Fruit fly (Drosophila melanogaster) whole organism, prepupa: ENCODE measurements around the gene Larp7.

Experiments used
- CG10631 ChIP-seq: fragments of 200-800 bp; sonication (Bioruptor generic); optimal IDR thresholded peaks from 2 replicates; lab custom pipeline; 2016; ENCODE audit warnings: missing biosample characterization, missing genetic modification characterization
- CG11294 ChIP-seq: fragments of 200-800 bp; sonication (Bioruptor generic); IDR thresholded peaks from 2 replicates; pipeline ENCODE4 v1.3.6; 2022; ENCODE audit warnings: missing biosample characterization, missing genetic modification characterization
- CG11762 ChIP-seq: fragments of 200-800 bp; sonication (Bioruptor generic); optimal IDR thresholded peaks from 3 replicates; lab custom pipeline; 2016; ENCODE audit warnings: missing biosample characterization, missing genetic modification characterization; ENCODE audit not compliant: insufficient read depth
- CG11902 ChIP-seq: fragments of 200-800 bp; sonication (Bioruptor generic); optimal IDR thresholded peaks from 3 replicates; lab custom pipeline; 2016; ENCODE audit warnings: missing biosample characterization, missing genetic modification characterization
- CG15336 ChIP-seq: fragments of 200-800 bp; sonication (Bioruptor generic); IDR thresholded peaks from 2 replicates; pipeline ENCODE4 v1.3.6; 2022; ENCODE audit warnings: missing biosample characterization, missing genetic modification characterization
- CG16779 ChIP-seq: fragments of 200-800 bp; sonication (Bioruptor generic); optimal IDR thresholded peaks from 3 replicates; lab custom pipeline; 2017; ENCODE audit warnings: missing biosample characterization, mild to moderate bottlenecking, missing genetic modification characterization
- CG31627 ChIP-seq: fragments of 200-800 bp; sonication (Bioruptor generic); optimal IDR thresholded peaks from 3 replicates; lab custom pipeline; 2016; ENCODE audit warnings: missing biosample characterization, missing genetic modification characterization
- CG32006 ChIP-seq: fragments of 200-800 bp; sonication (Bioruptor generic); optimal IDR thresholded peaks from 3 replicates; lab custom pipeline; 2017; ENCODE audit warnings: missing biosample characterization, mild to moderate bottlenecking, missing genetic modification characterization
- CG34406 ChIP-seq: fragments of 200-800 bp; sonication (Bioruptor generic); optimal IDR thresholded peaks from 3 replicates; lab custom pipeline; 2016; ENCODE audit warnings: missing biosample characterization, missing genetic modification characterization
- CG3919 ChIP-seq: fragments of 200-800 bp; sonication (Bioruptor generic); optimal IDR thresholded peaks from 3 replicates; lab custom pipeline; 2016; ENCODE audit warnings: missing biosample characterization, missing genetic modification characterization
- CG4318 ChIP-seq: fragments of 200-800 bp; sonication (Bioruptor generic); optimal IDR thresholded peaks from 3 replicates; lab custom pipeline; 2017; ENCODE audit warnings: missing biosample characterization, mild to moderate bottlenecking, missing genetic modification characterization
- CG6163 ChIP-seq: fragments of 200-800 bp; sonication (Bioruptor generic); IDR thresholded peaks from 3 replicates; pipeline ENCODE4 v1.3.6; 2022; ENCODE audit warnings: missing biosample characterization, missing genetic modification characterization
- CG6276 ChIP-seq: fragments of 200-800 bp; sonication (Bioruptor generic); optimal IDR thresholded peaks from 2 replicates; lab custom pipeline; 2017; ENCODE audit warnings: missing biosample characterization, mild to moderate bottlenecking, missing genetic modification characterization
- CG6792 ChIP-seq: fragments of 200-800 bp; sonication (Bioruptor generic); optimal IDR thresholded peaks from 3 replicates; lab custom pipeline; 2016; ENCODE audit warnings: missing biosample characterization, missing genetic modification characterization
- CG6808 ChIP-seq: fragments of 200-800 bp; sonication (Bioruptor generic); optimal IDR thresholded peaks from 3 replicates; lab custom pipeline; 2017; ENCODE audit warnings: missing biosample characterization, missing genetic modification characterization, mild to moderate bottlenecking, moderate library complexity, missing genetic modification reagents
- CG6854 ChIP-seq: fragments of 200-800 bp; sonication (Bioruptor generic); optimal IDR thresholded peaks from 2 replicates; lab custom pipeline; 2017; ENCODE audit warnings: missing biosample characterization, mild to moderate bottlenecking, missing genetic modification characterization
- CG8119 ChIP-seq: fragments of 200-800 bp; sonication (Bioruptor generic); IDR thresholded peaks from 3 replicates; pipeline ENCODE4 v1.3.6; 2022; ENCODE audit warnings: missing biosample characterization, missing genetic modification characterization
- CG8319 ChIP-seq: fragments of 200-800 bp; sonication (Bioruptor generic); optimal IDR thresholded peaks from 3 replicates; lab custom pipeline; 2016; ENCODE audit warnings: missing biosample characterization, missing genetic modification characterization
- CG8632 ChIP-seq: fragments of 200-800 bp; sonication (Bioruptor generic); optimal IDR thresholded peaks from 3 replicates; lab custom pipeline; 2016; ENCODE audit warnings: missing biosample characterization, missing genetic modification characterization
- CG9139 ChIP-seq: fragments of 200-800 bp; sonication (Bioruptor generic); optimal IDR thresholded peaks from 3 replicates; lab custom pipeline; 2017; ENCODE audit warnings: missing biosample characterization, mild to moderate bottlenecking, missing genetic modification characterization
- Eip78C ChIP-seq: fragments of 200-800 bp; sonication (Bioruptor generic); peaks from one replicate; lab custom pipeline; 2016; ENCODE audit warnings: missing biosample characterization, missing genetic modification characterization
- Eip93F ChIP-seq: fragments of 200-800 bp; sonication (Bioruptor generic); optimal IDR thresholded peaks from 2 replicates; lab custom pipeline; 2016; ENCODE audit warnings: missing biosample characterization, mild to moderate bottlenecking, missing genetic modification characterization
- Ets21C ChIP-seq: fragments of 200-800 bp; sonication (Bioruptor generic); optimal IDR thresholded peaks from 3 replicates; lab custom pipeline; 2016; ENCODE audit warnings: missing biosample characterization, missing genetic modification characterization
- Ets96B ChIP-seq: fragments of 200-800 bp; optimal IDR thresholded peaks from 2 replicates; lab custom pipeline; 2019; ENCODE audit warnings: missing biosample characterization, mild to moderate bottlenecking, missing genetic modification characterization, moderate library complexity
- Gug ChIP-seq: fragments of 200-800 bp; sonication (Bioruptor generic); IDR thresholded peaks from 2 replicates; pipeline ENCODE4 v1.3.6; 2022; ENCODE audit warnings: missing biosample characterization, missing genetic modification characterization
- Hr38 ChIP-seq: sonication (Bioruptor generic); optimal IDR thresholded peaks from 2 replicates; lab custom pipeline; 2016; ENCODE audit warnings: missing biosample characterization, missing genetic modification characterization
- Hr39 ChIP-seq: fragments of 200-800 bp; sonication (Bioruptor generic); optimal IDR thresholded peaks from 2 replicates; lab custom pipeline; 2016; ENCODE audit warnings: missing biosample characterization, missing genetic modification characterization
- Hr4 ChIP-seq: fragments of 200-800 bp; sonication (Bioruptor generic); optimal IDR thresholded peaks from 3 replicates; lab custom pipeline; 2016; ENCODE audit warnings: missing biosample characterization, missing genetic modification characterization
- Met ChIP-seq: fragments of 200-800 bp; sonication (Bioruptor generic); optimal IDR thresholded peaks from 3 replicates; lab custom pipeline; 2016; ENCODE audit warnings: missing biosample characterization, missing genetic modification characterization
- OdsH ChIP-seq: fragments of 200-800 bp; sonication (Bioruptor generic); optimal IDR thresholded peaks from 3 replicates; lab custom pipeline; 2016; ENCODE audit warnings: missing biosample characterization, missing genetic modification characterization
- Smox ChIP-seq: fragments of 200-800 bp; sonication (Bioruptor generic); optimal IDR thresholded peaks from 3 replicates; lab custom pipeline; 2016; ENCODE audit warnings: missing biosample characterization, missing genetic modification characterization
- Sox102F ChIP-seq: fragments of 200-800 bp; sonication (Bioruptor generic); optimal IDR thresholded peaks from 2 replicates; lab custom pipeline; 2016; ENCODE audit warnings: missing biosample characterization, mild to moderate bottlenecking, missing genetic modification characterization
- Sox14 ChIP-seq: fragments of 200-800 bp; sonication (Bioruptor generic); optimal IDR thresholded peaks from 3 replicates; lab custom pipeline; 2016; ENCODE audit warnings: missing biosample characterization, missing genetic modification characterization
- Sox15 ChIP-seq: fragments of 200-800 bp; sonication (Bioruptor generic); optimal IDR thresholded peaks from 3 replicates; lab custom pipeline; 2016; ENCODE audit warnings: missing biosample characterization, missing genetic modification characterization
- achi ChIP-seq: fragments of 200-800 bp; sonication (Bioruptor generic); optimal IDR thresholded peaks from 3 replicates; lab custom pipeline; 2016; ENCODE audit warnings: missing biosample characterization, missing genetic modification characterization
- acj6 ChIP-seq: fragments of 200-800 bp; sonication (Bioruptor generic); optimal IDR thresholded peaks from 3 replicates; lab custom pipeline; 2016; ENCODE audit warnings: missing biosample characterization, missing genetic modification characterization
- dac ChIP-seq: fragments of 200-800 bp; sonication (Bioruptor generic); optimal IDR thresholded peaks from 2 replicates; lab custom pipeline; 2017; ENCODE audit warnings: missing biosample characterization, mild to moderate bottlenecking, missing genetic modification characterization
- dsx ChIP-seq: fragments of 200-800 bp; optimal IDR thresholded peaks from 3 replicates; lab custom pipeline; 2019; ENCODE audit warnings: missing biosample characterization, mild to moderate bottlenecking, missing genetic modification characterization, moderate library complexity; ENCODE audit not compliant: poor library complexity, severe bottlenecking
- eg ChIP-seq: fragments of 200-800 bp; sonication (Bioruptor generic); IDR thresholded peaks from 3 replicates; pipeline ENCODE4 v1.3.6; 2022; ENCODE audit warnings: missing biosample characterization, missing genetic modification characterization
- esn ChIP-seq: fragments of 200-800 bp; sonication (Bioruptor generic); optimal IDR thresholded peaks from 2 replicates; lab custom pipeline; 2016; ENCODE audit warnings: missing biosample characterization, mild to moderate bottlenecking, missing genetic modification characterization, moderate library complexity
- lz ChIP-seq: fragments of 200-800 bp; sonication (Bioruptor generic); optimal IDR thresholded peaks from 3 replicates; lab custom pipeline; 2016; ENCODE audit warnings: missing biosample characterization, missing genetic modification characterization
- net ChIP-seq: fragments of 200-800 bp; sonication (Bioruptor generic); optimal IDR thresholded peaks from 3 replicates; lab custom pipeline; 2016; ENCODE audit warnings: missing biosample characterization, missing genetic modification characterization
- pdm3 ChIP-seq: fragments of 200-800 bp; sonication (Bioruptor generic); optimal IDR thresholded peaks from 3 replicates; lab custom pipeline; 2016; ENCODE audit warnings: missing biosample characterization, missing genetic modification characterization
- spab ChIP-seq: fragments of 200-800 bp; sonication (Bioruptor generic); optimal IDR thresholded peaks from 2 replicates; lab custom pipeline; 2017; ENCODE audit warnings: missing biosample characterization, mild to moderate bottlenecking, missing genetic modification characterization, missing genetic modification reagents
- svp ChIP-seq: fragments of 200-800 bp; sonication (Bioruptor generic); peaks from one replicate; lab custom pipeline; 2016; ENCODE audit warnings: missing biosample characterization, missing genetic modification characterization
- vri ChIP-seq: fragments of 200-800 bp; sonication (Bioruptor generic); optimal IDR thresholded peaks from 3 replicates; lab custom pipeline; 2016; ENCODE audit warnings: missing biosample characterization, mild to moderate bottlenecking, missing genetic modification characterization

The Larp7 gene

DNA sequence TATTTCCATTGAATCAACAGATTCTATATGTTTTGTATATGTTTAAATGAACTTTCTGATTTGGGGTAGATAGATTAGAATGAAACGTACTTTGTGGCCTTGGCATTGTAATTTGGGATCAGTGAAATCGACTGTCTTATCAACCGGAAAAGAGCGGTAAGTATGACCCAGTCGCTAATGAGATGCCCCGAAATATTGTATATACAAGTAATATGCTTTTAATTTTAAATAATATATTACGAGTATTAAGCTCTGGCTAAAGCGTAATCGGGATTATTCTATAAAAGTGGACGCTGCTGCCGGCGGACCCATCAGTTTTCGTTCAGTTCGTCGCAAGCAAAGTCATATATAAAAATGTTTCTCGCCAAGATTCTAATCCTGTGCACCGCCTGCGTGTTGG lies 27.0 kb upstream of the Larp7 start, which contains the start of gene CG15369:
Gene CG15369, plus strand, starts transcription at position 301 of the 400 bp plus-strand sequence.
- TF ChIP-seq CG11902 = no peak
- TF ChIP-seq vri (GFP tag; lab: Kevin White, UChicago) = no peak
- no peak for TF ChIP-seq OdsH
- TF ChIP-seq svp = peak; percentile 60
- TF ChIP-seq CG9139 (GFP tag; lab: Kevin White, UChicago) = no peak
- TF ChIP-seq, all 60 proteins: peak for 1

- TF ChIP-seq Ets96B (tag; lab: Kevin White, UChicago) (no peak), CG6276 (GFP tag; lab: Kevin White, UChicago) (peak; percentile 32), lz (GFP tag; lab: Kevin White, UChicago) (no peak), CG32006 (GFP tag; lab: Kevin White, UChicago) (peak; percentile 67), CG6808 (no peak), CG8319 (no peak), Hr39 (GFP tag; lab: Kevin White, UChicago) (peak; percentile 9), Eip78C (GFP tag; lab: Kevin White, UChicago) (peak; percentile 65), Gug (GFP tag; lab: Robert Waterston, UW) (0 out of 2 replicates have a peak, but pooled peaks have one; percentile 42), achi (peak; percentile 18), Met (GFP tag; lab: Kevin White, UChicago) (no peak), CG10631 (GFP tag; lab: Kevin White, UChicago) (no peak), Hr38 (GFP tag; lab: Kevin White, UChicago) (no peak), dsx (GFP tag; lab: Kevin White, UChicago) (no peak), Hr4 (GFP tag; lab: Kevin White, UChicago) (peak; percentile 36), CG8119 (peak; percentile 45; the same call in 2 of the 3 replicates), vri (GFP tag; lab: Kevin White, UChicago) (no peak), CG34406 (GFP tag; lab: Kevin White, UChicago) (no peak), CG4318 (GFP tag; lab: Kevin White, UChicago) (peak; percentile 39), net (GFP tag; lab: Kevin White, UChicago) (no peak), CG3919 (GFP tag; lab: Kevin White, UChicago) (peak; percentile 31), CG31627 (GFP tag; lab: Kevin White, UChicago) (no peak), eg (GFP tag; lab: Robert Waterston, UW) (peak; percentile 78), CG6854 (GFP tag; lab: Kevin White, UChicago) (no peak), CG15336 (peak; percentile 72), dac (GFP tag; lab: Kevin White, UChicago) (peak; percentile 15), CG11294 (GFP tag; lab: Robert Waterston, UW) (peak; percentile 39; the same call in 1 of the 2 replicates), pdm3 (peak; percentile 29), OdsH (peak; percentile 17), Sox15 (GFP tag; lab: Kevin White, UChicago) (no peak), spab (GFP tag; lab: Kevin White, UChicago) (no peak), CG6163 (peak; percentile 72), acj6 (GFP tag; lab: Kevin White, UChicago) (peak; percentile 14)
- TF ChIP-seq, all 60 proteins: peak for 18
Measured at dm6 chrX:9220434-9220833, 23.2 kb upstream of the Larp7 start.

- TF ChIP-seq CG9139 (GFP tag; lab: Kevin White, UChicago) (no peak), Sox14 (no peak), dsx (GFP tag; lab: Kevin White, UChicago) (no peak), Smox (GFP tag; lab: Kevin White, UChicago) (no peak), CG31627 (GFP tag; lab: Kevin White, UChicago) (no peak), CG6792 (GFP tag; lab: Kevin White, UChicago) (no peak), CG11762 (no peak), spab (GFP tag; lab: Kevin White, UChicago) (no peak), Eip93F (GFP tag; lab: Kevin White, UChicago) (no peak), CG6276 (GFP tag; lab: Kevin White, UChicago) (peak; percentile 37), Ets21C (GFP tag; lab: Kevin White, UChicago) (no peak), Eip78C (GFP tag; lab: Kevin White, UChicago) (peak; percentile 67), CG8632 (GFP tag; lab: Kevin White, UChicago) (no peak), CG6808 (no peak), CG4318 (GFP tag; lab: Kevin White, UChicago) (no peak), CG8119 (no peak; the same call in 2 of the 3 replicates), Gug (GFP tag; lab: Robert Waterston, UW) (no peak), Hr4 (GFP tag; lab: Kevin White, UChicago) (peak; percentile 2), CG6163 (0 out of 3 replicates have a peak, but pooled peaks have one; percentile 31), Hr38 (GFP tag; lab: Kevin White, UChicago) (no peak), CG15336 (peak; percentile 50), Ets96B (tag; lab: Kevin White, UChicago) (no peak), Met (GFP tag; lab: Kevin White, UChicago) (no peak), CG32006 (GFP tag; lab: Kevin White, UChicago) (peak; percentile 42), CG34406 (GFP tag; lab: Kevin White, UChicago) (no peak), CG16779 (tag; lab: Kevin White, UChicago) (peak; percentile 16), Sox102F (GFP tag; lab: Kevin White, UChicago) (no peak), esn (GFP tag; lab: Kevin White, UChicago) (no peak), CG3919 (GFP tag; lab: Kevin White, UChicago) (no peak), svp (no peak)
Measured at dm6 chrX:9223182-9223581, 20.4 kb upstream of the Larp7 start, which contains the start of gene t. Gene t (minus strand): TSS chrX:9223257.
